Fruit fly (Drosophila melanogaster) whole organism, embryonic: ENCODE data around the gene qtc.

ENCODE experiments used
- Adf1 ChIP-seq: fragments of 200-800 bp; sonication (Bioruptor generic); IDR thresholded peaks from 2 replicates; pipeline ENCODE4 v1.3.6; 2022; ENCODE audit warnings: missing biosample characterization, missing genetic modification characterization
- BtbVII ChIP-seq: fragments of 200-800 bp; sonication (Bioruptor generic); optimal IDR thresholded peaks from 3 replicates; lab custom pipeline; 2017; ENCODE audit warnings: missing biosample characterization, mild to moderate bottlenecking, missing genetic modification characterization
- CG10321 ChIP-seq: fragments of 200-800 bp; sonication (Bioruptor generic); IDR thresholded peaks from 2 replicates; pipeline ENCODE4 v1.3.6; 2022; ENCODE audit warnings: missing biosample characterization, missing genetic modification characterization
- CG10543 ChIP-seq: fragments of 200-800 bp; sonication (Bioruptor generic); optimal IDR thresholded peaks from 3 replicates; lab custom pipeline; 2017; ENCODE audit warnings: missing biosample characterization, mild to moderate bottlenecking, missing genetic modification characterization, moderate library complexity
- CG10959 ChIP-seq: fragments of 200-800 bp; sonication (Bioruptor generic); IDR thresholded peaks from 2 replicates; pipeline ENCODE4 v1.3.6; 2022; ENCODE audit warnings: missing biosample characterization, missing genetic modification characterization
- CG13123 ChIP-seq: fragments of 200-800 bp; sonication (Bioruptor generic); optimal IDR thresholded peaks from 2 replicates; lab custom pipeline; 2016; ENCODE audit warnings: missing biosample characterization, missing genetic modification characterization
- CG13894 ChIP-seq: fragments of 200-800 bp; sonication (Bioruptor generic); optimal IDR thresholded peaks from 3 replicates; lab custom pipeline; 2018; ENCODE audit warnings: missing biosample characterization, mild to moderate bottlenecking, missing genetic modification characterization, moderate library complexity
- CG15514 ChIP-seq: fragments of 200-800 bp; sonication (Bioruptor generic); optimal IDR thresholded peaks from 3 replicates; lab custom pipeline; 2017; ENCODE audit warnings: missing biosample characterization, missing genetic modification characterization, mild to moderate bottlenecking, moderate library complexity, missing genetic modification reagents
- CG1603 ChIP-seq: fragments of 200-800 bp; sonication (Bioruptor generic); optimal IDR thresholded peaks from 2 replicates; lab custom pipeline; 2019; ENCODE audit warnings: missing biosample characterization, mild to moderate bottlenecking, missing genetic modification characterization, moderate library complexity
- CG17361 ChIP-seq: fragments of 200-800 bp; sonication (Bioruptor generic); IDR thresholded peaks from 3 replicates; pipeline ENCODE4 v1.3.6; 2022; ENCODE audit warnings: missing biosample characterization, missing genetic modification characterization
- CG18599 ChIP-seq: fragments of 200-800 bp; sonication (Bioruptor generic); optimal IDR thresholded peaks from 3 replicates; lab custom pipeline; 2017; ENCODE audit warnings: missing biosample characterization, missing genetic modification characterization, mild to moderate bottlenecking, moderate library complexity, missing genetic modification reagents
- CG3847 ChIP-seq: fragments of 200-800 bp; sonication (Bioruptor generic); IDR thresholded peaks from 2 replicates; pipeline ENCODE4 v1.3.6; 2022; ENCODE audit warnings: missing biosample characterization, missing genetic modification characterization
- CG3995 ChIP-seq: fragments of 200-800 bp; sonication (Bioruptor generic); optimal IDR thresholded peaks from 3 replicates; lab custom pipeline; 2016; ENCODE audit warnings: missing biosample characterization, missing genetic modification characterization
- CG4282 ChIP-seq: fragments of 200-800 bp; sonication (Bioruptor generic); optimal IDR thresholded peaks from 2 replicates; lab custom pipeline; 2016; ENCODE audit warnings: missing biosample characterization, missing genetic modification characterization
- CG6175 ChIP-seq: fragments of 200-800 bp; sonication (Bioruptor generic); IDR thresholded peaks from 3 replicates; pipeline ENCODE4 v1.3.6; 2022; ENCODE audit warnings: missing biosample characterization, missing genetic modification characterization
- CG7556 ChIP-seq: fragments of 200-800 bp; sonication (Bioruptor generic); optimal IDR thresholded peaks from 2 replicates; lab custom pipeline; 2017; ENCODE audit warnings: missing biosample characterization, mild to moderate bottlenecking, missing genetic modification characterization
- CG8089 ChIP-seq: fragments of 200-800 bp; sonication (Bioruptor generic); optimal IDR thresholded peaks from 3 replicates; lab custom pipeline; 2016; ENCODE audit warnings: missing biosample characterization, missing genetic modification characterization
- CG9215 ChIP-seq: fragments of 200-800 bp; sonication (Bioruptor generic); IDR thresholded peaks from 2 replicates; pipeline ENCODE4 v1.3.6; 2022; ENCODE audit warnings: missing biosample characterization, missing genetic modification characterization
- CG9876 ChIP-seq: fragments of 200-800 bp; sonication (Bioruptor generic); optimal IDR thresholded peaks from 2 replicates; lab custom pipeline; 2016; ENCODE audit warnings: missing biosample characterization, missing genetic modification characterization
- CHES-1-like ChIP-seq: fragments of 200-800 bp; sonication (Bioruptor generic); optimal IDR thresholded peaks from 2 replicates; lab custom pipeline; 2016; ENCODE audit warnings: missing biosample characterization, missing genetic modification characterization
- D ChIP-seq, 2 experiments: fragments of 200-800 bp in 1 of 2; fragments of >200 bp in 1 of 2; sonication (Bioruptor generic) in 1 of 2; optimal IDR thresholded peaks; 2 replicates in 1 of 2; 3 replicates in 1 of 2; lab custom pipeline; 2017; ENCODE audit warnings: mild to moderate bottlenecking in 1 of 2, missing biosample characterization in 1 of 2, missing genetic modification characterization in 1 of 2, missing genetic modification reagents in 1 of 2
- Ets65A ChIP-seq: fragments of 200-800 bp; sonication (Bioruptor generic); peaks from one replicate; lab custom pipeline; 2016; ENCODE audit warnings: missing biosample characterization, missing genetic modification characterization
- Fer3 ChIP-seq: fragments of 200-800 bp; sonication (Bioruptor generic); optimal IDR thresholded peaks from 2 replicates; lab custom pipeline; 2018; ENCODE audit warnings: missing biosample characterization, mild to moderate bottlenecking, missing genetic modification characterization, moderate library complexity
- H15 ChIP-seq: fragments of 200-800 bp; sonication (Bioruptor generic); IDR thresholded peaks from 3 replicates; pipeline ENCODE4 v1.3.6; 2022; ENCODE audit warnings: missing biosample characterization, missing genetic modification characterization
- MBD-R2 ChIP-seq: fragments of 200-800 bp; sonication (Bioruptor generic); IDR thresholded peaks from 2 replicates; pipeline ENCODE4 v1.3.6; 2022; ENCODE audit warnings: missing biosample characterization, missing genetic modification characterization
- MTF-1 ChIP-seq: fragments of 200-800 bp; sonication (Bioruptor generic); optimal IDR thresholded peaks from 2 replicates; lab custom pipeline; 2018; ENCODE audit warnings: missing biosample characterization, mild to moderate bottlenecking, missing genetic modification characterization, borderline replicate concordance
- Myb ChIP-seq: fragments of 200-800 bp; sonication (Bioruptor generic); optimal IDR thresholded peaks from 2 replicates; lab custom pipeline; 2016; ENCODE audit warnings: missing biosample characterization, missing genetic modification characterization
- NC2α ChIP-seq: fragments of 200-800 bp; sonication (Bioruptor generic); optimal IDR thresholded peaks from 2 replicates; lab custom pipeline; 2016; ENCODE audit warnings: missing biosample characterization, missing genetic modification characterization
- NfI ChIP-seq: fragments of 200-800 bp; sonication (Bioruptor generic); optimal IDR thresholded peaks from 3 replicates; lab custom pipeline; 2018; ENCODE audit warnings: missing biosample characterization, mild to moderate bottlenecking, missing genetic modification characterization, moderate library complexity
- Ptx1 ChIP-seq: fragments of 200-800 bp; sonication (Bioruptor generic); IDR thresholded peaks from 2 replicates; pipeline ENCODE4 v1.3.6; 2022; ENCODE audit warnings: missing biosample characterization, missing genetic modification characterization
- ac ChIP-seq: fragments of 200-800 bp; sonication (Bioruptor generic); optimal IDR thresholded peaks from 3 replicates; lab custom pipeline; 2017; ENCODE audit warnings: missing biosample characterization, mild to moderate bottlenecking, missing genetic modification characterization
- bsh ChIP-seq, 2 experiments: fragments of 200-800 bp; sonication (Bioruptor generic); optimal IDR thresholded peaks; 2 replicates each; lab custom pipeline; 2017 to 2018; ENCODE audit warnings: mild to moderate bottlenecking in 2 of 2, missing biosample characterization in 2 of 2, missing genetic modification characterization in 2 of 2, moderate library complexity in 1 of 2
- btn ChIP-seq: fragments of 200-800 bp; sonication (Bioruptor generic); optimal IDR thresholded peaks from 2 replicates; lab custom pipeline; 2016; ENCODE audit warnings: missing biosample characterization, missing genetic modification characterization
- ci ChIP-seq: fragments of 200-800 bp; sonication (Bioruptor generic); IDR thresholded peaks from 3 replicates; pipeline ENCODE4 v1.3.6; 2022; ENCODE audit warnings: missing biosample characterization, missing genetic modification characterization
- dpn ChIP-seq, 2 experiments: fragments of 200-800 bp; sonication (Bioruptor generic); optimal IDR thresholded peaks; 3 replicates each; lab custom pipeline; 2016; ENCODE audit warnings: missing biosample characterization in 2 of 2, missing genetic modification characterization in 2 of 2
- ewg ChIP-seq: fragments of 200-800 bp; sonication (Bioruptor generic); optimal IDR thresholded peaks from 3 replicates; lab custom pipeline; 2017; ENCODE audit warnings: mild to moderate bottlenecking, missing biosample characterization, missing genetic modification reagents, missing genetic modification characterization
- exex ChIP-seq: fragments of 200-800 bp; sonication (Bioruptor generic); optimal IDR thresholded peaks from 4 replicates; lab custom pipeline; 2018; ENCODE audit warnings: missing biosample characterization, mild to moderate bottlenecking, missing genetic modification characterization, moderate library complexity
- eyg ChIP-seq: fragments of 200-800 bp; sonication (Bioruptor generic); optimal IDR thresholded peaks from 3 replicates; lab custom pipeline; 2016; ENCODE audit warnings: missing biosample characterization, missing genetic modification characterization
- grn ChIP-seq: fragments of 200-800 bp; sonication (Bioruptor generic); optimal IDR thresholded peaks from 3 replicates; lab custom pipeline; 2017; ENCODE audit warnings: missing biosample characterization, missing genetic modification characterization
- gsb-n ChIP-seq: fragments of 200-800 bp; sonication (Bioruptor generic); optimal IDR thresholded peaks from 3 replicates; lab custom pipeline; 2018; ENCODE audit warnings: missing biosample characterization, mild to moderate bottlenecking, missing genetic modification characterization
- h ChIP-seq: fragments of >200 bp; optimal IDR thresholded peaks from 2 replicates; lab custom pipeline; 2017
- inv ChIP-seq: fragments of 200-800 bp; sonication (Bioruptor generic); IDR thresholded peaks from 2 replicates; pipeline ENCODE4 v1.3.6; 2022; ENCODE audit warnings: missing biosample characterization, missing genetic modification characterization; ENCODE audit not compliant: partially characterized antibody
- jigr1 ChIP-seq: fragments of 200-800 bp; sonication (Bioruptor generic); IDR thresholded peaks from 3 replicates; pipeline ENCODE4 v1.3.6; 2022; ENCODE audit warnings: missing biosample characterization, missing genetic modification characterization
- ken ChIP-seq: fragments of 200-800 bp; sonication (Bioruptor generic); IDR thresholded peaks from 3 replicates; pipeline ENCODE4 v1.3.6; 2022; ENCODE audit warnings: missing biosample characterization, missing genetic modification characterization
- knrl ChIP-seq: fragments of 200-800 bp; sonication (Bioruptor generic); IDR thresholded peaks from 3 replicates; pipeline ENCODE4 v1.3.6; 2022; ENCODE audit warnings: missing biosample characterization, missing genetic modification characterization; ENCODE audit not compliant: partially characterized antibody
- lilli ChIP-seq: fragments of 200-800 bp; sonication (Bioruptor generic); optimal IDR thresholded peaks from 3 replicates; lab custom pipeline; 2016; ENCODE audit warnings: missing biosample characterization, missing genetic modification characterization
- lmd ChIP-seq: fragments of 200-800 bp; sonication (Bioruptor generic); IDR thresholded peaks from 2 replicates; pipeline ENCODE4 v1.3.6; 2022; ENCODE audit warnings: missing biosample characterization, missing genetic modification characterization
- pb ChIP-seq: fragments of 200-800 bp; sonication (Bioruptor generic); optimal IDR thresholded peaks from 3 replicates; lab custom pipeline; 2016; ENCODE audit warnings: missing biosample characterization, missing genetic modification characterization
- sna ChIP-seq: fragments of 200-800 bp; sonication (Bioruptor generic); IDR thresholded peaks from 2 replicates; pipeline ENCODE4 v1.3.6; 2022; ENCODE audit warnings: missing biosample characterization, missing genetic modification characterization; ENCODE audit not compliant: partially characterized antibody
- twi ChIP-seq: fragments of 200-800 bp; optimal IDR thresholded peaks from 2 replicates; lab custom pipeline; 2019; ENCODE audit warnings: missing biosample characterization, mild to moderate bottlenecking, missing genetic modification characterization, moderate library complexity
- unc-4 ChIP-seq: fragments of 200-800 bp; sonication (Bioruptor generic); IDR thresholded peaks from 2 replicates; pipeline ENCODE4 v1.3.6; 2022; ENCODE audit warnings: missing biosample characterization, missing genetic modification characterization; ENCODE audit not compliant: partially characterized antibody

Gene qtc

DNA sequence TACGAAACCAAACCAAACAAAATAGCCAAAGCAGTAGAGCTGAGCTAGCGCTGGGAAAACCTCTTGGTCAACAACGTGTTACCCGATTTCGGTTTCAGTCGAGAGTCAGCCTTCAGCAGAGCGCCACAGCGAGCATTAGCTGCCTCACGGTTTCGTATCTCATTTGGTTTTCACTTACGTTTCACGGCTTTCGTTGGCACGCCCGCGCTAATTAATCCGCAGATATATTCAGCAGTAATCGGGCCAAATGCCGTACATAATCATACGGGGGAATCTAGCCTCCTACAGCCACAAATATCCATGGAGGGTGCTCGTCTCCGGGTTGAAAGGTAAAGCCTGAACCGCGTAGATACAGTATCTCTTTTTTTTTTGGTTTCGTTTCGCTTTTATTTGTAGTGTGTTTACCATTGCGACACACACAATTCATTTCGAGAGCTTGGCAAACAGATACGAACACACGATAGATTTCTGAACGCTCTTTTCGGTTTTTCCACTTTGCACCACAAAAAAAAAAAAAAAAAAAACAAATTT is 16.2 kb upstream of the qtc start, which contains the start of gene CG31650 (continued):
- TF ChIP-seq CG13894, result peak; percentile 33
- no peak for TF ChIP-seq Myb (GFP tag; lab: Kevin White, UChicago)
- no peak for TF ChIP-seq bsh (GFP tag; optimal IDR thresholded peaks at IDR 0.05; lab: Kevin White, UChicago)
- no peak for TF ChIP-seq CG7556
- TF ChIP-seq eyg (GFP tag; lab: Kevin White, UChicago), result no peak
- TF ChIP-seq dpn (GFP tag; optimal IDR thresholded peaks at IDR 0.05; lab: Kevin White, UChicago), result no peak
- no peak for TF ChIP-seq CG3847 (GFP tag; lab: Robert Waterston, UW)
- 0 out of 2 replicates have a peak, but pooled peaks have one; percentile 7 for TF ChIP-seq Ptx1 (GFP tag; lab: Robert Waterston, UW)
- peak; percentile 12; the same call in 1 of the 3 replicates for TF ChIP-seq ken (GFP tag; lab: Robert Waterston, UW)
- peak; percentile 7; the same call in 2 of the 3 replicates for TF ChIP-seq ci (GFP tag; lab: Robert Waterston, UW)
- no peak for TF ChIP-seq NC2α (GFP tag; lab: Kevin White, UChicago)
- TF ChIP-seq Adf1 (GFP tag; lab: Robert Waterston, UW), result no peak
- no peak for TF ChIP-seq CHES-1-like (GFP tag; lab: Kevin White, UChicago)
- TF ChIP-seq pb (GFP tag; lab: Kevin White, UChicago), result peak; percentile 36
- no peak for TF ChIP-seq CG15514 (GFP tag; lab: Kevin White, UChicago)
- TF ChIP-seq D (optimal IDR thresholded peaks at IDR 0.05; lab: Kevin White, UChicago), result no peak
- no peak for TF ChIP-seq D (GFP tag; optimal IDR thresholded peaks at IDR 0.05; lab: Kevin White, UChicago)
- TF ChIP-seq NfI (GFP tag; lab: Kevin White, UChicago), result no peak
- no peak for TF ChIP-seq CG17361
- no peak for TF ChIP-seq knrl (GFP tag; lab: Robert Waterston, UW)
- peak; percentile 32 for TF ChIP-seq Ets65A (GFP tag; lab: Kevin White, UChicago)
- peak; percentile 13 for TF ChIP-seq btn (GFP tag; lab: Kevin White, UChicago)
- peak; percentile 69 for TF ChIP-seq grn (GFP tag; lab: Kevin White, UChicago)
- TF ChIP-seq CG4282, result peak; percentile 14
- TF ChIP-seq CG9876, result no peak
- no peak for TF ChIP-seq BtbVII (GFP tag; lab: Kevin White, UChicago)
- no peak for TF ChIP-seq h (lab: Kevin White, UChicago)
- no peak for TF ChIP-seq MTF-1 (GFP tag; lab: Kevin White, UChicago)
- TF ChIP-seq CG10959 (GFP tag; lab: Robert Waterston, UW), result no peak
- TF ChIP-seq ac (GFP tag; lab: Kevin White, UChicago), result no peak
- TF ChIP-seq lmd, result no peak
- TF ChIP-seq CG3995 (GFP tag; lab: Kevin White, UChicago), result no peak
- TF ChIP-seq CG8089 (GFP tag; lab: Kevin White, UChicago), result no peak
- TF ChIP-seq gsb-n (tag; lab: Kevin White, UChicago), result no peak
- no peak for TF ChIP-seq H15 (GFP tag; lab: Robert Waterston, UW)
- TF ChIP-seq CG10321 (GFP tag; lab: Robert Waterston, UW), result no peak
- TF ChIP-seq twi (tag; lab: Kevin White, UChicago), result no peak
- no peak for TF ChIP-seq Fer3 (tag; lab: Kevin White, UChicago)
- peak; percentile 42; the same call in 2 of the 3 replicates for TF ChIP-seq CG6175 (GFP tag; lab: Robert Waterston, UW)
- no peak for TF ChIP-seq jigr1 (GFP tag; lab: Robert Waterston, UW)
- TF ChIP-seq CG18599 (GFP tag; lab: Kevin White, UChicago), result no peak
- 0 out of 2 replicates have a peak, but pooled peaks have one; percentile 37 for TF ChIP-seq unc-4 (GFP tag; lab: Robert Waterston, UW)
- peak; percentile 43 for TF ChIP-seq CG10543 (GFP tag; lab: Kevin White, UChicago)
- TF ChIP-seq CG13123 (GFP tag; lab: Kevin White, UChicago), result no peak
- TF ChIP-seq lilli (GFP tag; lab: Kevin White, UChicago), result no peak
- peak; percentile 49 for TF ChIP-seq exex (tag; lab: Kevin White, UChicago)
- no peak for TF ChIP-seq inv (GFP tag; lab: Robert Waterston, UW)
- no peak for TF ChIP-seq MBD-R2 (GFP tag; lab: Robert Waterston, UW)
- TF ChIP-seq sna (GFP tag; lab: Robert Waterston, UW), result no peak
- TF ChIP-seq ewg, result no peak
- TF ChIP-seq CG1603 (tag; lab: Kevin White, UChicago), result no peak
- no peak for TF ChIP-seq CG9215 (GFP tag; lab: Robert Waterston, UW)
